Worm (Caenorhabditis elegans): Measurements from ENCODE around the gene F58H1.6.

DNA sequence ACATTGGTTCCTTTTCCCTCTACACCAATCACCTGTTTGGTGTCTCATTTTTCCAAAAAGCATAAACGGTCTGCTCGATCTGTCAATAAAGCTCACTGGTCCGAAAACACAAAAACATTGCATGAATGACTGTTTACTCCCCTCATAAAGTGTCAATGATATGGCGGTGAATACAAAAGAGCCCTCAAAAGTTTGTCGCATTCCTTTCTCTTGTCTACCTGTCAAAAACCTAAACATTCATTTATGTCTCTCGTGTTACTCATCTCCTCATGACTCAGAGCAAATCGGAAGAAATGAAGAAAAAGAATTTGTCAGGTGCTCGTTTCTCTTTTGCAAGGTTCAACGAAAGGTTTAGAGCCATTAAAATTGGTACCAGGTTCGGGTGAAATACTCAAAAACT is 8.8 kb downstream of the F58H1.6 start:
- TF ChIP-seq flh-1 (GFP tag; optimal IDR thresholded peaks at IDR 0.05) (no peak), nhr-76 (tag; optimal IDR thresholded peaks at IDR 0.05) (no peak), unc-62 (GFP tag; optimal IDR thresholded peaks at IDR 0.05) (no peak), pha-4 (tag; optimal IDR thresholded peaks at IDR 0.05) (no peak), nhr-28 (tag; optimal IDR thresholded peaks at IDR 0.05) (no peak), ztf-11 (tag; optimal IDR thresholded peaks at IDR 0.05) (no peak), elt-3 (tag; optimal IDR thresholded peaks at IDR 0.05) (no peak), lin-13 (tag; optimal IDR thresholded peaks at IDR 0.05) (no peak), sptf-1 (tag; optimal IDR thresholded peaks at IDR 0.05) (no peak), nhr-2 (tag; optimal IDR thresholded peaks at IDR 0.05) (no peak), mep-1 (tag; optimal IDR thresholded peaks at IDR 0.05) (no peak)
